Fruit fly (Drosophila melanogaster): Measurements from ENCODE around the gene CG3857.

DNA sequence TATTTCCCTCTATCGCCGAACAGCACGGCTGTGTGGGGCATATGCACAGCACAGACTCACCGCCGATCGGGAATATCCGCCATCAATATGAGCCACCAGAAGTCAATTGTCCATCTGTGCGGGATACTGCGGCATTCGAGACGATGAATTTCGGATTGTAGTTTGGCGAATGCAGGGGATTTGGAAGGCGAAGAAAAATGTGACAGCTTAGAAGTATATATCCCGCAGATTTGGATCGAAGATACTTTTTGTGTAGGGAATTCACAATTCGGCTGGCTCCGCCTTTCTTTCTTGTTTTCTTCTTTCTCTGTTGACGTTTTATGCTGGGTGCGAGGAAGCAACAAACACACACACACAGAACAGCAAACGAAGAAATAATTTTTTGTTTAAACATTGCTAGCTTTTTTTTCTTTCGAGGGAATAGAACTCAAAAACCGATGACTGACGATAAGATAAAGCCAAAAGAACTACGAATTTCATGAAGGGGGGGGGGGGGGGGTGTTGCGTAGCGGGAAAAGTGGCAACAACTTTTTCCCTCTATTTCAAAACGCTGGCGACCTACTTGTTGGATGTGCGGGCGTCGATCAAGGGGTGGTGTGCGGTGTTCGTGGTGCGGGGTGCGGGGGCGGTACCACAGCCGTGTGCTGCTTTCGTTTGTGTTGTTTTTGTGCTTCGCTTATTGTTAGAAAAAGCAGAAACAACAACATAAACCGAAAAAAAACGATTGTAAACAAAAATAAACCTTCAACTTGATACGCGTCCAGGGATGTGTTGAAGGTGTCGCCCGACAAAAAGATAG, 44.5 kb upstream of the CG3857 start:
- no peak for TF ChIP-seq psq (optimal IDR thresholded peaks at IDR 0.05)
- no peak for TF ChIP-seq CG8478 (optimal IDR thresholded peaks at IDR 0.05)
